Worm (Caenorhabditis elegans): Measurements from ENCODE around the gene Y49F6C.7.

Y49F6C.7 gene

ce11 chrII:3399212-3399611, 31.2 kb upstream of the Y49F6C.7 start, which contains the start of gene nep-9:
nep-9 (minus strand) TSS chrII:3399312.
- TF ChIP-seq nhr-28 (tag; optimal IDR thresholded peaks at IDR 0.05): no peak
- no peak for TF ChIP-seq lin-13 (tag; optimal IDR thresholded peaks at IDR 0.05)
- TF ChIP-seq mep-1 (tag; optimal IDR thresholded peaks at IDR 0.05): no peak
- no peak for TF ChIP-seq elt-1 (tag; optimal IDR thresholded peaks at IDR 0.05; ENCODE audit: borderline replicate concordance, insufficient read depth)
- TF ChIP-seq mls-2 (tag; optimal IDR thresholded peaks at IDR 0.05): no peak
- TF ChIP-seq mab-5 (tag; optimal IDR thresholded peaks at IDR 0.05): no peak
- no peak for TF ChIP-seq zip-8 (tag; optimal IDR thresholded peaks at IDR 0.05)

- TF ChIP-seq pha-4 (tag; optimal IDR thresholded peaks at IDR 0.05) (no peak), ceh-39 (tag; optimal IDR thresholded peaks at IDR 0.05) (no peak), flh-1 (GFP tag; optimal IDR thresholded peaks at IDR 0.05) (no peak), tbx-8 (GFP tag; optimal IDR thresholded peaks at IDR 0.05) (no peak), elt-1 (tag; optimal IDR thresholded peaks at IDR 0.05; ENCODE audit: borderline replicate concordance, insufficient read depth) (no peak), lsy-2 (tag; optimal IDR thresholded peaks at IDR 0.05) (no peak), nhr-2 (tag; optimal IDR thresholded peaks at IDR 0.05) (no peak), ztf-11 (tag; optimal IDR thresholded peaks at IDR 0.05) (no peak)
Observed at ce11 chrII:3395484-3395883, 27.5 kb upstream of the Y49F6C.7 start, which contains the start of gene nep-20. nep-20 (minus strand) TSS chrII:3395584.

- TF ChIP-seq unc-120 (tag; optimal IDR thresholded peaks at IDR 0.05; ENCODE audit: poor library complexity, severe bottlenecking) (no peak), elt-1 (tag; optimal IDR thresholded peaks at IDR 0.05; ENCODE audit: borderline replicate concordance, insufficient read depth) (no peak)
Observed at ce11 chrII:3387503-3387902, 19.5 kb upstream of the Y49F6C.7 start, which contains the start of gene T06D4.6. T06D4.6 (minus strand) TSS chrII:3387603.

ce11 chrII:3385736-3386135, 17.7 kb upstream of the Y49F6C.7 start, which contains the start of gene T06D4.2:
T06D4.2 (minus strand) TSS chrII:3385905.
- TF ChIP-seq zip-8 (tag; optimal IDR thresholded peaks at IDR 0.05) (no peak), elt-1 (tag; optimal IDR thresholded peaks at IDR 0.05; ENCODE audit: borderline replicate concordance, insufficient read depth) (no peak), sptf-1 (tag; optimal IDR thresholded peaks at IDR 0.05) (no peak), snpc-4 (tag; optimal IDR thresholded peaks at IDR 0.05) (no peak), ceh-83 (GFP tag; optimal IDR thresholded peaks at IDR 0.05) (no peak), sem-2 (GFP tag; optimal IDR thresholded peaks at IDR 0.05) (no peak), M03D4.4 (tag; optimal IDR thresholded peaks at IDR 0.05) (no peak), drap-1 (GFP tag; optimal IDR thresholded peaks at IDR 0.05) (no peak), blmp-1 (tag; optimal IDR thresholded peaks at IDR 0.05) (no peak)

- TF ChIP-seq pha-4 (tag; optimal IDR thresholded peaks at IDR 0.05): no peak
- TF ChIP-seq nhr-2 (tag; optimal IDR thresholded peaks at IDR 0.05): no peak
- TF ChIP-seq elt-1 (tag; optimal IDR thresholded peaks at IDR 0.05; ENCODE audit: borderline replicate concordance, insufficient read depth): no peak
- TF ChIP-seq lin-32 (GFP tag; optimal IDR thresholded peaks at IDR 0.05): no peak
- TF ChIP-seq unc-62 (GFP tag; optimal IDR thresholded peaks at IDR 0.05): no peak
- TF ChIP-seq zip-8 (tag; optimal IDR thresholded peaks at IDR 0.05): no peak
- TF ChIP-seq unc-120 (tag; optimal IDR thresholded peaks at IDR 0.05; ENCODE audit: poor library complexity, severe bottlenecking): no peak
- TF ChIP-seq sem-2 (GFP tag; optimal IDR thresholded peaks at IDR 0.05): no peak
Observed at ce11 chrII:3383116-3383515, 15.1 kb upstream of the Y49F6C.7 start.

- TF ChIP-seq hlh-1 (tag; optimal IDR thresholded peaks at IDR 0.05) (no peak), nhr-237 (tag; optimal IDR thresholded peaks at IDR 0.05) (no peak), zip-8 (tag; optimal IDR thresholded peaks at IDR 0.05) (no peak), ztf-11 (tag; optimal IDR thresholded peaks at IDR 0.05) (no peak), mep-1 (tag; optimal IDR thresholded peaks at IDR 0.05) (no peak)
Observed at ce11 chrII:3381510-3381909, 13.5 kb upstream of the Y49F6C.7 start, which contains the start of gene T06D4.1. T06D4.1 (plus strand) TSS chrII:3381830.

- TF ChIP-seq lsy-2 (tag; optimal IDR thresholded peaks at IDR 0.05) (no peak), M03D4.4 (tag; optimal IDR thresholded peaks at IDR 0.05) (no peak)
Observed at ce11 chrII:3378275-3378674, 10.3 kb upstream of the Y49F6C.7 start, which contains the start of gene Y49F6C.2. Y49F6C.2 (plus strand) TSS chrII:3378575.
